Worm (Caenorhabditis elegans) whole organism, L4 larva: ENCODE data around the gene F59A6.2.

Experiments
- F44E2.7 ChIP-seq: fragments of 200-800 bp; sonication (Bioruptor generic); IDR thresholded peaks from 2 replicates; pipeline ENCODE4 v2.1.2; 2022; ENCODE audit warnings: missing genetic modification characterization, missing compliant biosample characterization
- T26A8.4 ChIP-seq: fragments of 200-800 bp; sonication (Bioruptor generic); IDR thresholded peaks from 2 replicates; pipeline ENCODE4 v1.3.6; 2022; ENCODE audit warnings: missing genetic modification characterization, missing compliant biosample characterization
- Y5F2A.4 ChIP-seq: fragments of 200-800 bp; sonication (Bioruptor generic); optimal IDR thresholded peaks from 2 replicates; lab custom pipeline; 2018; ENCODE audit warnings: mild to moderate bottlenecking, missing genetic modification characterization, missing compliant biosample characterization
- Y75B8A.6 ChIP-seq: fragments of 200-800 bp; sonication (Bioruptor generic); IDR thresholded peaks from 2 replicates; pipeline ENCODE4 v1.3.6; 2022; ENCODE audit warnings: missing genetic modification reagents, missing genetic modification characterization, missing compliant biosample characterization
- ZK337.2 ChIP-seq: fragments of 200-800 bp; sonication (Bioruptor generic); IDR thresholded peaks from 2 replicates; pipeline ENCODE4 v1.3.6; 2022; ENCODE audit warnings: missing genetic modification reagents, missing genetic modification characterization, missing compliant biosample characterization
- aly-2 ChIP-seq: sonication (generic microtip); optimal IDR thresholded peaks from 2 replicates; lab custom pipeline; 2018; ENCODE audit warnings: missing biosample characterization, missing genetic modification characterization
- arid-1 ChIP-seq: fragments of 200-800 bp; sonication (Bioruptor generic); conservative IDR thresholded peaks from 2 replicates; pipeline ENCODE4 v1.3.6; 2022; ENCODE audit warnings: missing genetic modification reagents, missing genetic modification characterization, missing compliant biosample characterization
- attf-4 ChIP-seq: sonication (generic microtip); optimal IDR thresholded peaks from 3 replicates; lab custom pipeline; 2017; ENCODE audit warnings: missing biosample characterization, missing genetic modification characterization
- ceh-28 ChIP-seq: fragments of 150-350 bp; optimal IDR thresholded peaks from 2 replicates; lab custom pipeline; 2014; ENCODE audit warnings: missing biosample characterization, missing genetic modification reagents, missing genetic modification characterization
- ceh-44 ChIP-seq: fragments of 200-800 bp; sonication (Bioruptor generic); IDR thresholded peaks from 2 replicates; pipeline ENCODE4 v1.3.6; 2022; ENCODE audit warnings: missing genetic modification reagents, missing genetic modification characterization, missing compliant biosample characterization
- ceh-62 ChIP-seq: sonication (generic microtip); optimal IDR thresholded peaks from 2 replicates; lab custom pipeline; 2017; ENCODE audit warnings: missing biosample characterization, missing genetic modification characterization
- ces-1 ChIP-seq: fragments of 150-350 bp; sonication (generic microtip); optimal IDR thresholded peaks from 4 replicates; lab custom pipeline; 2014; ENCODE audit warnings: missing biosample characterization, missing genetic modification reagents, missing genetic modification characterization
- cey-2 ChIP-seq: sonication (generic microtip); optimal IDR thresholded peaks from 3 replicates; lab custom pipeline; 2017; ENCODE audit warnings: missing genetic modification characterization, mild to moderate bottlenecking, missing compliant biosample characterization, antibody characterized with exemption, borderline replicate concordance; ENCODE audit not compliant: insufficient read depth
- ctbp-1 ChIP-seq: fragments of 200-800 bp; sonication (Bioruptor generic); IDR thresholded peaks from 2 replicates; pipeline ENCODE4 v1.3.6; 2022; ENCODE audit warnings: missing genetic modification reagents, missing genetic modification characterization, missing compliant biosample characterization
- dmd-9 ChIP-seq: fragments of 200-800 bp; sonication (Bioruptor generic); IDR thresholded peaks from 2 replicates; pipeline ENCODE4 v1.3.6; 2022; ENCODE audit warnings: missing genetic modification reagents, missing genetic modification characterization, missing compliant biosample characterization
- dpl-1 ChIP-seq: fragments of 150-350 bp; optimal IDR thresholded peaks from 2 replicates; lab custom pipeline; 2014; ENCODE audit warnings: missing biosample characterization, missing genetic modification reagents, missing genetic modification characterization
- duxl-1 ChIP-seq: sonication (generic microtip); optimal IDR thresholded peaks from 2 replicates; lab custom pipeline; 2016; ENCODE audit warnings: mild to moderate bottlenecking, missing genetic modification characterization, moderate library complexity, missing compliant biosample characterization; ENCODE audit not compliant: poor library complexity
- egl-27 ChIP-seq: sonication (generic microtip); optimal IDR thresholded peaks from 3 replicates; lab custom pipeline; 2017; ENCODE audit warnings: missing biosample characterization, missing genetic modification reagents, missing genetic modification characterization
- fkh-10 ChIP-seq: fragments of 150-350 bp; optimal IDR thresholded peaks from 2 replicates; lab custom pipeline; 2014; ENCODE audit warnings: missing biosample characterization, missing genetic modification reagents, missing genetic modification characterization
- fos-1 ChIP-seq: fragments of 150-350 bp; optimal IDR thresholded peaks from 2 replicates; lab custom pipeline; 2014; ENCODE audit warnings: missing biosample characterization, missing genetic modification characterization
- gei-8 ChIP-seq: fragments of 200-800 bp; sonication (Bioruptor generic); optimal IDR thresholded peaks from 2 replicates; lab custom pipeline; 2018; ENCODE audit warnings: mild to moderate bottlenecking, missing genetic modification characterization, missing compliant biosample characterization
- hlh-11 ChIP-seq: fragments of 200-800 bp; sonication (Bioruptor generic); optimal IDR thresholded peaks from 2 replicates; lab custom pipeline; 2018; ENCODE audit warnings: mild to moderate bottlenecking, missing genetic modification characterization, missing compliant biosample characterization
- hmg-1.1 ChIP-seq: fragments of 200-800 bp; sonication (Bioruptor generic); IDR thresholded peaks from 2 replicates; pipeline ENCODE4 v1.3.6; 2022; ENCODE audit warnings: missing genetic modification reagents, missing genetic modification characterization, missing compliant biosample characterization
- lin-13 ChIP-seq: fragments of 150-350 bp; optimal IDR thresholded peaks from 2 replicates; lab custom pipeline; 2014; ENCODE audit warnings: missing biosample characterization, missing genetic modification reagents, missing genetic modification characterization
- lin-15B ChIP-seq: fragments of 150-350 bp; sonication (generic microtip); optimal IDR thresholded peaks from 3 replicates; lab custom pipeline; 2014; ENCODE audit warnings: missing biosample characterization, missing genetic modification characterization
- lin-38 ChIP-seq: fragments of 200-800 bp; sonication (Bioruptor generic); IDR thresholded peaks from 2 replicates; pipeline ENCODE4 v1.3.6; 2022; ENCODE audit warnings: missing genetic modification reagents, missing genetic modification characterization, missing compliant biosample characterization
- lin-39 ChIP-seq: fragments of 150-350 bp; optimal IDR thresholded peaks from 2 replicates; lab custom pipeline; 2014; ENCODE audit warnings: missing biosample characterization, missing genetic modification reagents, missing genetic modification characterization
- lir-3 ChIP-seq: sonication (generic microtip); optimal IDR thresholded peaks from 2 replicates; lab custom pipeline; 2016; ENCODE audit warnings: mild to moderate bottlenecking, missing genetic modification characterization, missing compliant biosample characterization
- madf-9 ChIP-seq: fragments of 200-800 bp; sonication (Bioruptor generic); conservative IDR thresholded peaks from 2 replicates; pipeline ENCODE4 v1.3.6; 2022; ENCODE audit warnings: missing genetic modification reagents, missing genetic modification characterization, missing compliant biosample characterization
- mdl-1 ChIP-seq, 2 experiments: fragments of 150-350 bp in 1 of 2; sonication (generic microtip) in 1 of 2; optimal IDR thresholded peaks; 2 replicates each; lab custom pipeline; 2014 to 2017; ENCODE audit warnings: missing biosample characterization in 2 of 2, missing genetic modification characterization in 2 of 2
- mep-1 ChIP-seq: fragments of 150-350 bp; sonication (generic microtip); optimal IDR thresholded peaks from 3 replicates; lab custom pipeline; 2014; ENCODE audit warnings: missing biosample characterization, missing genetic modification characterization
- mxl-3 ChIP-seq: fragments of 200-800 bp; sonication (Bioruptor generic); optimal IDR thresholded peaks from 2 replicates; lab custom pipeline; 2018; ENCODE audit warnings: mild to moderate bottlenecking, missing genetic modification characterization, missing compliant biosample characterization
- nhr-102 ChIP-seq: sonication (generic microtip); optimal IDR thresholded peaks from 2 replicates; lab custom pipeline; 2016; ENCODE audit warnings: mild to moderate bottlenecking, missing genetic modification characterization, moderate library complexity, missing compliant biosample characterization
- nhr-11 ChIP-seq: fragments of 150-350 bp; optimal IDR thresholded peaks from 2 replicates; lab custom pipeline; 2014; ENCODE audit warnings: missing biosample characterization, missing genetic modification characterization
- nhr-237 ChIP-seq: sonication (generic microtip); optimal IDR thresholded peaks from 2 replicates; lab custom pipeline; 2017; ENCODE audit warnings: missing biosample characterization, missing genetic modification characterization
- nhr-41 ChIP-seq: fragments of 200-800 bp; sonication (Bioruptor generic); IDR thresholded peaks from 2 replicates; pipeline ENCODE4 v1.3.6; 2022; ENCODE audit warnings: missing genetic modification reagents, missing genetic modification characterization, missing compliant biosample characterization
- nhr-76 ChIP-seq: fragments of 150-350 bp; optimal IDR thresholded peaks from 2 replicates; lab custom pipeline; 2014; ENCODE audit warnings: missing biosample characterization, missing genetic modification characterization
- nhr-77 ChIP-seq: fragments of 150-350 bp; optimal IDR thresholded peaks from 2 replicates; lab custom pipeline; 2014; ENCODE audit warnings: missing biosample characterization, missing genetic modification characterization
- pha-4 ChIP-seq, 2 experiments: fragments of 150-350 bp in 1 of 2; fragments of 200-800 bp in 1 of 2; sonication (Bioruptor generic) in 1 of 2; IDR thresholded peaks in 1 of 2; optimal IDR thresholded peaks in 1 of 2; 2 replicates each; pipeline versions ENCODE4 v1.3.6 to Lab custom; 2014 to 2022; ENCODE audit warnings: missing genetic modification characterization in 2 of 2, missing genetic modification reagents in 2 of 2, missing biosample characterization in 1 of 2, missing compliant biosample characterization in 1 of 2
- saeg-2 ChIP-seq: fragments of 200-800 bp; sonication (Bioruptor generic); IDR thresholded peaks from 2 replicates; pipeline ENCODE4 v1.3.6; 2022; ENCODE audit warnings: missing genetic modification reagents, missing genetic modification characterization, missing compliant biosample characterization
- sdz-12 ChIP-seq: fragments of 200-800 bp; sonication (Bioruptor generic); optimal IDR thresholded peaks from 2 replicates; lab custom pipeline; 2018; ENCODE audit warnings: mild to moderate bottlenecking, missing genetic modification characterization, missing compliant biosample characterization
- snpc-1.2 ChIP-seq: fragments of 200-800 bp; sonication (Bioruptor generic); IDR thresholded peaks from 2 replicates; pipeline ENCODE4 v1.3.6; 2022; ENCODE audit warnings: missing genetic modification reagents, missing genetic modification characterization, missing compliant biosample characterization
- snpc-4 ChIP-seq: fragments of 150-350 bp; optimal IDR thresholded peaks from 2 replicates; lab custom pipeline; 2014; ENCODE audit warnings: missing biosample characterization, missing genetic modification characterization
- spr-3 ChIP-seq: fragments of 200-800 bp; sonication (Bioruptor generic); optimal IDR thresholded peaks from 2 replicates; lab custom pipeline; 2018; ENCODE audit warnings: mild to moderate bottlenecking, missing genetic modification characterization, missing compliant biosample characterization
- tag-97 ChIP-seq: fragments of 200-800 bp; sonication (Bioruptor generic); IDR thresholded peaks from 2 replicates; pipeline ENCODE4 v1.3.6; 2022; ENCODE audit warnings: missing genetic modification characterization, missing compliant biosample characterization
- tra-1 ChIP-seq: fragments of 200-800 bp; sonication (Bioruptor generic); IDR thresholded peaks from 2 replicates; pipeline ENCODE4 v1.3.6; 2022; ENCODE audit warnings: missing genetic modification reagents, missing genetic modification characterization, missing compliant biosample characterization
- unc-39 ChIP-seq: sonication (generic microtip); optimal IDR thresholded peaks from 2 replicates; lab custom pipeline; 2017; ENCODE audit warnings: missing biosample characterization, missing genetic modification characterization
- zag-1 ChIP-seq: fragments of 150-350 bp; optimal IDR thresholded peaks from 2 replicates; lab custom pipeline; 2014; ENCODE audit warnings: missing biosample characterization, missing genetic modification characterization
- zfp-2 ChIP-seq: sonication (generic microtip); optimal IDR thresholded peaks from 2 replicates; lab custom pipeline; 2016; ENCODE audit warnings: mild to moderate bottlenecking, missing genetic modification characterization, missing compliant biosample characterization
- zfp-3 ChIP-seq: fragments of 200-800 bp; sonication (Bioruptor generic); conservative IDR thresholded peaks from 2 replicates; pipeline ENCODE4 v1.3.6; 2022; ENCODE audit warnings: missing genetic modification reagents, missing genetic modification characterization, missing compliant biosample characterization
- zip-11 ChIP-seq: fragments of 200-800 bp; sonication (Bioruptor generic); IDR thresholded peaks from 2 replicates; pipeline ENCODE4 v1.3.6; 2022; ENCODE audit warnings: missing genetic modification characterization, missing compliant biosample characterization
- ztf-11 ChIP-seq: fragments of 150-350 bp; optimal IDR thresholded peaks from 2 replicates; lab custom pipeline; 2014; ENCODE audit warnings: missing biosample characterization, missing genetic modification characterization
- ztf-7 ChIP-seq: fragments of 150-350 bp; optimal IDR thresholded peaks from 2 replicates; lab custom pipeline; 2014; ENCODE audit warnings: missing biosample characterization, missing genetic modification characterization

Gene F59A6.2

DNA sequence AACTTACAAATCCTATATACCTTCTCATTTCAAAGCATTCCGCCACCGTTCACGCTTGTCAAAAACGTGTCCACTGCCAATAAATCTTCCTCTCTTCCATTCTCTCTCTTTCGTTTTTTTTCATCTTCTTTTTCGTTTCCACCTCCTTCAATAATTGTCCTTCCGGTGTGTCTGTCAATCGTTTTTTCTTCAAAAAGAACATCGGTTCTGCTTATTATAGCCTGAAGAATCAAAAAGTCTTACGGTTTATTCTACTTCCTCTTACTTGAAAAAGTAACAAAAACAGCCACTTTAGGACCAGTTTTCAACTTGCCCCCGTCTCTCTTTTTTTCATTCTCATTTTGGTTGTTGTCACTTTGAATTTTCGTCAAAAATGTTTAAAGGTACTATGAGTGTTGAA lies 34.8 kb downstream of the F59A6.2 start (continued):
- TF ChIP-seq arid-1 (GFP tag; lab: Robert Waterston, UW) = no peak
- no peak for TF ChIP-seq Y5F2A.4 (GFP tag; lab: Kevin White, UChicago)
- TF ChIP-seq mdl-1 (tag; optimal IDR thresholded peaks at IDR 0.05; lab: Kevin White, UChicago) = peak in 1 of 2 experiments; percentile 35
- TF ChIP-seq cey-2 (tag; lab: Kevin White, UChicago) = peak; percentile 77
- TF ChIP-seq fos-1 (tag; lab: Kevin White, UChicago) = no peak
- TF ChIP-seq gei-8 (GFP tag; lab: Kevin White, UChicago) = no peak
- no peak for TF ChIP-seq F44E2.7 (GFP tag; lab: Robert Waterston, UW)
- TF ChIP-seq ceh-44 (GFP tag; lab: Robert Waterston, UW) = no peak
- TF ChIP-seq T26A8.4 = no peak
- TF ChIP-seq ztf-7 (tag; lab: Kevin White, UChicago) = no peak
- no peak for TF ChIP-seq sdz-12 (GFP tag; lab: Kevin White, UChicago)
- no peak for TF ChIP-seq lin-38 (GFP tag; lab: Robert Waterston, UW)
- TF ChIP-seq snpc-4 (tag; lab: Kevin White, UChicago) = no peak
- TF ChIP-seq madf-9 (GFP tag; lab: Robert Waterston, UW) = no peak
- TF ChIP-seq egl-27 (tag; lab: Kevin White, UChicago) = no peak
- TF ChIP-seq ztf-11 = no peak
- no peak for TF ChIP-seq nhr-102 (tag; lab: Kevin White, UChicago)
- peak; percentile 56 for TF ChIP-seq mxl-3 (GFP tag; lab: Kevin White, UChicago)
- no peak for TF ChIP-seq nhr-237
- peak; percentile 25 for TF ChIP-seq hlh-11
- TF ChIP-seq hmg-1.1 = no peak
- no peak for TF ChIP-seq nhr-41 (GFP tag; lab: Robert Waterston, UW)
- no peak for TF ChIP-seq ZK337.2 (GFP tag; lab: Robert Waterston, UW)
- TF ChIP-seq aly-2 (tag; lab: Kevin White, UChicago) = no peak
- TF ChIP-seq zfp-3 (GFP tag; lab: Robert Waterston, UW) = no peak
- no peak for TF ChIP-seq lir-3 (tag; lab: Kevin White, UChicago)
- TF ChIP-seq ctbp-1 = no peak
- no peak for TF ChIP-seq dpl-1
- no peak for TF ChIP-seq nhr-76 (tag; lab: Kevin White, UChicago)
- no peak for TF ChIP-seq dmd-9 (GFP tag; lab: Robert Waterston, UW)
- no peak for TF ChIP-seq saeg-2 (GFP tag; lab: Robert Waterston, UW)
- no peak for TF ChIP-seq ceh-62 (tag; lab: Kevin White, UChicago)
- peak; percentile 9 for TF ChIP-seq mep-1
- no peak for TF ChIP-seq Y75B8A.6 (GFP tag; lab: Robert Waterston, UW)
- no peak for TF ChIP-seq tag-97 (GFP tag; lab: Robert Waterston, UW)
- no peak for TF ChIP-seq tra-1 (GFP tag; lab: Robert Waterston, UW)
- no peak for TF ChIP-seq nhr-11 (tag; lab: Kevin White, UChicago)
- no peak for TF ChIP-seq ces-1
- no peak for TF ChIP-seq lin-39 (tag; lab: Kevin White, UChicago)
- TF ChIP-seq snpc-1.2 (GFP tag; lab: Robert Waterston, UW) = no peak
- TF ChIP-seq zag-1 (tag; lab: Kevin White, UChicago) = no peak
- TF ChIP-seq lin-13 = no peak
- no peak for TF ChIP-seq pha-4 (GFP tag; IDR thresholded peaks at IDR 0.05; lab: Robert Waterston, UW)
- TF ChIP-seq pha-4 (tag; optimal IDR thresholded peaks at IDR 0.05; lab: Kevin White, UChicago) = no peak
- TF ChIP-seq duxl-1 = no peak
- TF ChIP-seq ceh-28 (tag; lab: Kevin White, UChicago) = no peak
- TF ChIP-seq fkh-10 (GFP tag; lab: Kevin White, UChicago) = no peak
- no peak for TF ChIP-seq unc-39 (tag; lab: Kevin White, UChicago)
- no peak for TF ChIP-seq zip-11 (GFP tag; lab: Robert Waterston, UW)
- no peak for TF ChIP-seq lin-15B (tag; lab: Kevin White, UChicago)
- no peak for TF ChIP-seq attf-4 (tag; lab: Kevin White, UChicago)
- no peak for TF ChIP-seq nhr-77 (tag; lab: Kevin White, UChicago)
- TF ChIP-seq spr-3 (GFP tag; lab: Kevin White, UChicago) = no peak
- no peak for TF ChIP-seq zfp-2
